Worm (Caenorhabditis elegans) whole organism, L3 larva: ENCODE results near the gene abhd-3.2.
A peak's percentile ranks its signal among the peaks of the same experiment; 100 is the strongest.

Source experiments
- R02D3.7 ChIP-seq: fragments of 150-350 bp; optimal IDR thresholded peaks from 2 replicates; lab custom pipeline; 2014; ENCODE audit warnings: missing biosample characterization, missing genetic modification characterization
- ZK546.5 ChIP-seq: sonication (generic microtip); optimal IDR thresholded peaks from 2 replicates; lab custom pipeline; 2017; ENCODE audit warnings: missing biosample characterization, missing genetic modification characterization
- aly-2 ChIP-seq: fragments of 150-350 bp; optimal IDR thresholded peaks from 2 replicates; lab custom pipeline; 2014; ENCODE audit warnings: missing biosample characterization, missing genetic modification characterization
- ceh-16 ChIP-seq: sonication (generic microtip); optimal IDR thresholded peaks from 2 replicates; lab custom pipeline; 2017; ENCODE audit warnings: missing biosample characterization, missing genetic modification characterization
- ceh-28 ChIP-seq: fragments of 150-350 bp; optimal IDR thresholded peaks from 2 replicates; lab custom pipeline; 2014; ENCODE audit warnings: missing biosample characterization, missing genetic modification reagents, missing genetic modification characterization
- ceh-9 ChIP-seq: sonication (generic microtip); optimal IDR thresholded peaks from 2 replicates; lab custom pipeline; 2018; ENCODE audit warnings: missing biosample characterization, missing genetic modification characterization
- daf-12 ChIP-seq: fragments of 150-350 bp; optimal IDR thresholded peaks from 2 replicates; lab custom pipeline; 2014; ENCODE audit warnings: missing biosample characterization, missing genetic modification reagents, missing genetic modification characterization
- egl-27 ChIP-seq: sonication (generic microtip); optimal IDR thresholded peaks from 4 replicates; lab custom pipeline; 2017; ENCODE audit warnings: missing biosample characterization, missing genetic modification reagents, missing genetic modification characterization
- egl-5 ChIP-seq: fragments of 150-350 bp; optimal IDR thresholded peaks from 2 replicates; lab custom pipeline; 2017; ENCODE audit warnings: missing biosample characterization, missing genetic modification reagents, missing genetic modification characterization, inconsistent platforms
- elt-1 ChIP-seq: fragments of 150-350 bp; optimal IDR thresholded peaks from 2 replicates; lab custom pipeline; 2014; ENCODE audit warnings: missing biosample characterization, missing genetic modification characterization
- elt-2 ChIP-seq: sonication (generic microtip); optimal IDR thresholded peaks from 2 replicates; lab custom pipeline; 2016; ENCODE audit warnings: missing genetic modification reagents, mild to moderate bottlenecking, missing genetic modification characterization, missing compliant biosample characterization
- fkh-10 ChIP-seq: sonication (generic microtip); optimal IDR thresholded peaks from 2 replicates; lab custom pipeline; 2017; ENCODE audit warnings: missing biosample characterization, missing genetic modification reagents, missing genetic modification characterization
- fkh-2 ChIP-seq: fragments of 150-350 bp; optimal IDR thresholded peaks from 2 replicates; lab custom pipeline; 2014; ENCODE audit warnings: missing biosample characterization, missing genetic modification reagents, missing genetic modification characterization
- fos-1 ChIP-seq: fragments of 150-350 bp; optimal IDR thresholded peaks from 2 replicates; lab custom pipeline; 2014; ENCODE audit warnings: missing biosample characterization, missing genetic modification characterization
- hmg-11 ChIP-seq: sonication (generic microtip); optimal IDR thresholded peaks from 2 replicates; lab custom pipeline; 2016; ENCODE audit warnings: missing genetic modification characterization, missing compliant biosample characterization
- jun-1 ChIP-seq: fragments of 150-350 bp; optimal IDR thresholded peaks from 2 replicates; lab custom pipeline; 2014; ENCODE audit warnings: missing biosample characterization, missing genetic modification reagents, missing genetic modification characterization
- lin-15B ChIP-seq: fragments of 150-350 bp; optimal IDR thresholded peaks from 2 replicates; lab custom pipeline; 2014; ENCODE audit warnings: missing biosample characterization, missing genetic modification characterization
- lin-39 ChIP-seq: fragments of 150-350 bp; optimal IDR thresholded peaks from 2 replicates; lab custom pipeline; 2018; ENCODE audit warnings: missing biosample characterization, missing genetic modification reagents, missing genetic modification characterization
- lsy-12 ChIP-seq: sonication (generic microtip); optimal IDR thresholded peaks from 2 replicates; lab custom pipeline; 2016; ENCODE audit warnings: mild to moderate bottlenecking, missing genetic modification characterization, missing compliant biosample characterization
- mdl-1 ChIP-seq: fragments of 150-350 bp; optimal IDR thresholded peaks from 2 replicates; lab custom pipeline; 2014; ENCODE audit warnings: missing biosample characterization, missing genetic modification characterization
- mml-1 ChIP-seq: fragments of 150-350 bp; sonication (generic microtip); optimal IDR thresholded peaks from 3 replicates; lab custom pipeline; 2014; ENCODE audit warnings: missing biosample characterization, missing genetic modification characterization
- nfya-1 ChIP-seq: sonication (generic microtip); optimal IDR thresholded peaks from 2 replicates; lab custom pipeline; 2017; ENCODE audit warnings: missing genetic modification characterization, mild to moderate bottlenecking, missing compliant biosample characterization, antibody characterized with exemption, moderate library complexity; ENCODE audit not compliant: insufficient read depth
- nhr-11 ChIP-seq: fragments of 150-350 bp; optimal IDR thresholded peaks from 2 replicates; lab custom pipeline; 2014; ENCODE audit warnings: missing biosample characterization, missing genetic modification characterization
- nhr-12 ChIP-seq: fragments of 150-350 bp; optimal IDR thresholded peaks from 2 replicates; lab custom pipeline; 2014; ENCODE audit warnings: missing biosample characterization, missing genetic modification characterization
- nhr-23 ChIP-seq: fragments of 150-350 bp; optimal IDR thresholded peaks from 2 replicates; lab custom pipeline; 2014; ENCODE audit warnings: missing biosample characterization, missing genetic modification reagents, missing genetic modification characterization
- nhr-237 ChIP-seq: fragments of 150-350 bp; optimal IDR thresholded peaks from 2 replicates; lab custom pipeline; 2014; ENCODE audit warnings: missing biosample characterization, missing genetic modification characterization
- nhr-25 ChIP-seq: sonication (generic microtip); optimal IDR thresholded peaks from 2 replicates; lab custom pipeline; 2017; ENCODE audit warnings: missing biosample characterization, missing genetic modification characterization
- nhr-43 ChIP-seq: sonication (generic microtip); optimal IDR thresholded peaks from 2 replicates; lab custom pipeline; 2016; ENCODE audit warnings: mild to moderate bottlenecking, missing genetic modification characterization, missing compliant biosample characterization; ENCODE audit not compliant: poor library complexity, severe bottlenecking
- nhr-67 ChIP-seq: fragments of 150-350 bp; optimal IDR thresholded peaks from 2 replicates; lab custom pipeline; 2014; ENCODE audit warnings: missing biosample characterization, missing genetic modification characterization
- nhr-76 ChIP-seq: fragments of 150-350 bp; sonication (generic microtip); optimal IDR thresholded peaks from 5 replicates; lab custom pipeline; 2014; ENCODE audit warnings: missing biosample characterization, missing genetic modification characterization
- nhr-77 ChIP-seq: fragments of 150-350 bp; optimal IDR thresholded peaks from 2 replicates; lab custom pipeline; 2014; ENCODE audit warnings: missing biosample characterization, missing genetic modification characterization
- pha-4 ChIP-seq: fragments of 150-350 bp; optimal IDR thresholded peaks from 2 replicates; lab custom pipeline; 2014; ENCODE audit warnings: missing biosample characterization, missing genetic modification reagents, missing genetic modification characterization
- pqm-1 ChIP-seq: fragments of 150-350 bp; optimal IDR thresholded peaks from 2 replicates; lab custom pipeline; 2017; ENCODE audit warnings: missing biosample characterization, missing genetic modification characterization, inconsistent platforms
- sea-2 ChIP-seq: fragments of 150-350 bp; sonication (generic microtip); optimal IDR thresholded peaks from 4 replicates; lab custom pipeline; 2014; ENCODE audit warnings: missing biosample characterization, missing genetic modification reagents, missing genetic modification characterization
- skn-1 ChIP-seq: fragments of 150-350 bp; optimal IDR thresholded peaks from 2 replicates; lab custom pipeline; 2014; ENCODE audit warnings: missing biosample characterization, missing genetic modification characterization
- snpc-4 ChIP-seq: fragments of 150-350 bp; optimal IDR thresholded peaks from 2 replicates; lab custom pipeline; 2014; ENCODE audit warnings: missing biosample characterization, missing genetic modification characterization
- tbx-2 ChIP-seq: sonication (generic microtip); optimal IDR thresholded peaks from 2 replicates; lab custom pipeline; 2016; ENCODE audit warnings: mild to moderate bottlenecking, missing genetic modification characterization, missing compliant biosample characterization
- unc-62 ChIP-seq: fragments of 150-350 bp; sonication (generic microtip); optimal IDR thresholded peaks from 4 replicates; lab custom pipeline; 2014; ENCODE audit warnings: missing biosample characterization, missing genetic modification reagents, missing genetic modification characterization
- zag-1 ChIP-seq: fragments of 150-350 bp; optimal IDR thresholded peaks from 2 replicates; lab custom pipeline; 2014; ENCODE audit warnings: missing biosample characterization, missing genetic modification characterization
- ztf-11 ChIP-seq: fragments of 150-350 bp; optimal IDR thresholded peaks from 2 replicates; lab custom pipeline; 2014; ENCODE audit warnings: missing biosample characterization, missing genetic modification characterization
- ztf-4 ChIP-seq: fragments of 150-350 bp; optimal IDR thresholded peaks from 2 replicates; lab custom pipeline; 2014; ENCODE audit warnings: missing biosample characterization, missing genetic modification characterization

The abhd-3.2 gene

DNA sequence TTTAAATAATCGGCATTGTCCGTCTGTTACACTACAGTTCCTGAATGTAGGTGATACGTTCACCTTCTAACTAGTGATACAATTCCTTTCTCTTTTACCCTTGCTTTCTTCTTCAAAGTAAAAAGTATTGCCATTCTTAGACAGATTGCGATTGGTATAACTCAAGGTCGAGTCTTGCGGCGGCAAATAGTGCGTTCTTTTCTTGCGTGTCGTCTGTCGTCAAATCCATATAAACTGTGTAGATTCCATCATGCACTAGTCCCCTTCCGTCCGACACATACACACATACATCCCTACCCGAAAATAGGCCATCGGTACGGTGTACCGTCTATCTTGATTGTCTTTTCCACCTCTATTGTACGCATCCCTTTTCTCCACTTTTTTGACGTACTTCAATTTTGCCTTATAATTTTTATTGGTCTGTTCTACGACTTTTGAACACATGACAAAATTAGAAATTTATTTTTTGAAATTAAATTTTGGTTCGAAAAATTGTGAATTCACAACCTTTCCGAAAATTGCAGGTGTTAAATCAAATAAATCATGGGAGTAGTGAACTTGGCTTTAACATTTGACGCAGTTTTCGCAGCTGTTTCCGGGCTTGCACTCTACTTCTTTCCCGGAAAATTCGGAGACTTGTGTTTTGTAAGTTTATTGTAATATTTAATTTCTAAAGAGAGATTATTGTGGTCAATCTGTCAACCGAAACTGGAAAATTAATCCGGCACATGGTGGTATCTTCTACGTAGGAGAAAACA lies 2.6 kb upstream of the abhd-3.2 start, which contains the start of gene C44C1.1:
Gene C44C1.1, plus strand, starts transcription at position 525 of the 758 bp plus-strand sequence.
- TF ChIP-seq pha-4 (tag; lab: Kevin White, UChicago) (no peak), ztf-11 (tag; lab: Kevin White, UChicago) (no peak), ceh-9 (no peak), egl-27 (tag; lab: Kevin White, UChicago) (no peak), ceh-16 (tag; lab: Kevin White, UChicago) (no peak), nhr-23 (tag; lab: Kevin White, UChicago) (peak; percentile 66), nhr-67 (no peak), egl-5 (tag; lab: Kevin White, UChicago) (no peak), jun-1 (tag; lab: Kevin White, UChicago) (no peak), pqm-1 (no peak), R02D3.7 (tag; lab: Kevin White, UChicago) (no peak), nhr-77 (no peak), elt-2 (tag; lab: Kevin White, UChicago) (no peak), fkh-10 (GFP tag; lab: Kevin White, UChicago) (no peak), lsy-12 (tag; lab: Kevin White, UChicago) (no peak), mml-1 (tag; lab: Kevin White, UChicago) (no peak), mdl-1 (tag; lab: Kevin White, UChicago) (no peak), nhr-237 (tag; lab: Kevin White, UChicago) (no peak), tbx-2 (tag; lab: Kevin White, UChicago) (no peak), nhr-12 (no peak), nhr-25 (tag; lab: Kevin White, UChicago) (peak; percentile 90), daf-12 (tag; lab: Kevin White, UChicago) (no peak), hmg-11 (tag; lab: Kevin White, UChicago) (peak; percentile 4), lin-15B (tag; lab: Kevin White, UChicago) (no peak), nhr-43 (tag; lab: Kevin White, UChicago) (peak; percentile 39), aly-2 (tag; lab: Kevin White, UChicago) (no peak)

DNA sequence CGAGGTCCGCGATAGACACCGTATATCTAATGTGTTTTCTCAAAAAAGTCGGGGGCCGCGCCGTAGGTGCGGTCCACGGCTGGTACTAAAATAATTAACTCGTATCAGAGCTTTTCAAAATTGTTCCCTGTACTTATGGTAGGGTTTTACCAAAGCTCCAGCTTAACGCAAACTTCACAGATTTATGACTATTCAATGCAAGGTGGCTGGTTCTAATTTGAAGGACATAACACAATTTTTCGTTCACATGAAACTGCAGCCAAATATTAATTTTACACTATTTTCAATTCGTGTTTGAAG lies 2.6 kb downstream of the abhd-3.2 start:
- TF ChIP-seq nhr-25 (tag; lab: Kevin White, UChicago) (no peak), snpc-4 (tag; lab: Kevin White, UChicago) (no peak), mml-1 (tag; lab: Kevin White, UChicago) (no peak), R02D3.7 (tag; lab: Kevin White, UChicago) (no peak), aly-2 (tag; lab: Kevin White, UChicago) (no peak), fkh-2 (no peak), elt-1 (tag; lab: Kevin White, UChicago) (no peak), lin-15B (tag; lab: Kevin White, UChicago) (no peak), mdl-1 (tag; lab: Kevin White, UChicago) (no peak), tbx-2 (tag; lab: Kevin White, UChicago) (no peak), ztf-4 (tag; lab: Kevin White, UChicago) (no peak), nhr-76 (tag; lab: Kevin White, UChicago) (no peak), nhr-43 (tag; lab: Kevin White, UChicago) (no peak), pqm-1 (no peak), ztf-11 (tag; lab: Kevin White, UChicago) (no peak)

DNA sequence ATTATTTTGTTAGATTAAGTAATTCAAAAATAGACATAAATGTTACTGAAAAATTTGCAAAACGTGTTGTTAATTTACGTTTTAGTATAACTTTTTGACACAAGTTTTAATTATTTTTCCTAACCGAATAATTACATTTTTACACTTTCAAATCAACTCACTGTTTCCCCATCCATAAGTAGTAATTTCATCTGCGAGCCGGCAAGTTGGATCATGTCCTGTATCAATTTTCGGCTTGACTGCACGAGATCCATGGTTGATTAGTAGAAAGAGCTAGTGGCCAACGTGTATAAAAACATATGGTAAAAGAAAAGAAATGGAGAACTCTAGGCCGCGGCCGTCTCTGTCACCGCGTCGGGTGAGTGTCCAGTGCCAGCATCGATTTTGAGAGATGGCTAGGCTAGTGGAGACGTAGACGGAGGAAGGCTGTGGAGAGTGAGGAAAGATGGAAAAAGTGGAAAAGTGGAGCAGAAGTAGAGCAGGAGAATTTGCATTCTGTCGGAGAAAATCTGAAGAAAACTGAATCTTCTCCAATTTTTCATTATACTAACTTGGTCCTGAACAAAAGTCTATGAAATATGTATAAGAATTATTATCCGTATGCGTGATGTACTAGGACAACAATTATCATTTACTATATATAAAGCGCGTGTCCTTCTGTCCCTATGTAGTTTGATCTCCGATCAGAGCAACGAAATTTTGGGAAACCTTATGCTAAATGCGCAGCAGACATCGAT lies 3.1 kb downstream of the abhd-3.2 start, which contains the start of gene vps-45:
Gene vps-45, minus strand, starts transcription at position 350 of the 737 bp plus-strand sequence.
- peak; percentile 81 for TF ChIP-seq hmg-11 (tag; lab: Kevin White, UChicago)
- no peak for TF ChIP-seq mml-1 (tag; lab: Kevin White, UChicago)
- peak; percentile 61 for TF ChIP-seq snpc-4 (tag; lab: Kevin White, UChicago)
- TF ChIP-seq nhr-67 = no peak
- peak; percentile 78 for TF ChIP-seq nfya-1 (tag; lab: Kevin White, UChicago)
- no peak for TF ChIP-seq sea-2 (GFP tag; lab: Kevin White, UChicago)
- no peak for TF ChIP-seq elt-1 (tag; lab: Kevin White, UChicago)
- peak; percentile 23 for TF ChIP-seq lin-39 (tag; lab: Kevin White, UChicago)
- peak; percentile 9 for TF ChIP-seq nhr-23 (tag; lab: Kevin White, UChicago)
- no peak for TF ChIP-seq ceh-16 (tag; lab: Kevin White, UChicago)
- no peak for TF ChIP-seq daf-12 (tag; lab: Kevin White, UChicago)
- no peak for TF ChIP-seq ztf-4 (tag; lab: Kevin White, UChicago)
- peak; percentile 53 for TF ChIP-seq pha-4 (tag; lab: Kevin White, UChicago)
- TF ChIP-seq lsy-12 (tag; lab: Kevin White, UChicago) = no peak
- TF ChIP-seq ztf-11 (tag; lab: Kevin White, UChicago) = no peak
- TF ChIP-seq egl-5 (tag; lab: Kevin White, UChicago) = no peak
- TF ChIP-seq elt-2 (tag; lab: Kevin White, UChicago) = peak; percentile 34
- TF ChIP-seq R02D3.7 (tag; lab: Kevin White, UChicago) = no peak
- TF ChIP-seq nhr-11 (tag; lab: Kevin White, UChicago) = no peak
- TF ChIP-seq ceh-28 (tag; lab: Kevin White, UChicago) = peak; percentile 39
- TF ChIP-seq ZK546.5 (tag; lab: Kevin White, UChicago) = no peak
- no peak for TF ChIP-seq unc-62 (GFP tag; lab: Kevin White, UChicago)
- TF ChIP-seq pqm-1 = peak; percentile 7
- TF ChIP-seq lin-15B (tag; lab: Kevin White, UChicago) = peak; percentile 32
- TF ChIP-seq jun-1 (tag; lab: Kevin White, UChicago) = no peak
- TF ChIP-seq tbx-2 (tag; lab: Kevin White, UChicago) = no peak
- TF ChIP-seq nhr-237 (tag; lab: Kevin White, UChicago) = no peak
- TF ChIP-seq mdl-1 (tag; lab: Kevin White, UChicago) = no peak
- TF ChIP-seq fos-1 (tag; lab: Kevin White, UChicago) = no peak
- TF ChIP-seq aly-2 (tag; lab: Kevin White, UChicago) = no peak
- no peak for TF ChIP-seq zag-1 (tag; lab: Kevin White, UChicago)
- peak; percentile 43 for TF ChIP-seq skn-1 (tag; lab: Kevin White, UChicago)
- TF ChIP-seq, all 47 proteins: peak for 11
